Worm (Caenorhabditis elegans) whole organism, L4/young adult: ENCODE results near the gene T16G1.18.

Experiments
- W03F9.2 ChIP-seq: fragments of 150-350 bp; optimal IDR thresholded peaks from 2 replicates; lab custom pipeline; 2014; ENCODE audit warnings: missing biosample characterization, missing genetic modification characterization
- dao-5 ChIP-seq: sonication (generic microtip); optimal IDR thresholded peaks from 2 replicates; lab custom pipeline; 2016; ENCODE audit warnings: missing genotype, missing genetic modification characterization, moderate library complexity, missing compliant biosample characterization
- him-1 ChIP-seq: sonication (generic microtip); optimal IDR thresholded peaks from 2 replicates; lab custom pipeline; 2016; ENCODE audit warnings: missing genotype, missing genetic modification reagents, missing genetic modification characterization, missing compliant biosample characterization

The T16G1.18 gene

ce11 chrV:12968555-12968954 is 17.5 kb downstream of the T16G1.18 start, which contains the start of gene lin-46:
lin-46 (plus strand) TSS chrV:12968855.
- TF ChIP-seq him-1 (no peak), dao-5 (tag; lab: Kevin White, UChicago) (no peak), W03F9.2 (tag; lab: Kevin White, UChicago) (no peak)

- TF ChIP-seq W03F9.2 (tag; lab: Kevin White, UChicago), result peak; percentile 29
- TF ChIP-seq dao-5 (tag; lab: Kevin White, UChicago), result no peak
Observed at ce11 chrV:12970575-12971160, 19.6 kb downstream of the T16G1.18 start, which contains the start of gene pnn-1. pnn-1 (plus strand) TSS chrV:12971110.

ce11 chrV:12974047-12974446 is 22.9 kb downstream of the T16G1.18 start:
- TF ChIP-seq him-1 (no peak), dao-5 (tag; lab: Kevin White, UChicago) (no peak), W03F9.2 (tag; lab: Kevin White, UChicago) (no peak)

DNA sequence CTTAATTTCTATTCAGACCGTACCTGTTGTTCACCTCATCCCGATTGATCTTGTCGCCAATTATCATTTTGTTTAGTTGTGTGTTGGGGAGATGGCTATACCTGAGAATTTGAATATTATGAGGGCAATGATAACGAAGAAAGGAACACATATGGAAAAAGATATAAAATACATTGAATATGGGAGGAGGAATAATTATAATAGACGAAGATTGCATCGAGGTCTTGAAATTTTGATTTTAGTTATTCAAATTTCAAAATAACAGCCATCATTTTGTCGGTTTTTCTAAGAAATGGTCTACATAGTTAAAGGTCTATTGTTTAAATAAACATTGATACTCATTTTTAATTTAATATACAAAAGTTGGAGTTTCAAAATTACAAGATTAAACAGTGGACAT is 36.0 kb downstream of the T16G1.18 start, which contains the start of gene shw-3:
Gene shw-3, minus strand, starts transcription at position 101 of the 400 bp plus-strand sequence.
- TF ChIP-seq W03F9.2 (tag; lab: Kevin White, UChicago) (no peak), dao-5 (tag; lab: Kevin White, UChicago) (no peak), him-1 (no peak)

DNA sequence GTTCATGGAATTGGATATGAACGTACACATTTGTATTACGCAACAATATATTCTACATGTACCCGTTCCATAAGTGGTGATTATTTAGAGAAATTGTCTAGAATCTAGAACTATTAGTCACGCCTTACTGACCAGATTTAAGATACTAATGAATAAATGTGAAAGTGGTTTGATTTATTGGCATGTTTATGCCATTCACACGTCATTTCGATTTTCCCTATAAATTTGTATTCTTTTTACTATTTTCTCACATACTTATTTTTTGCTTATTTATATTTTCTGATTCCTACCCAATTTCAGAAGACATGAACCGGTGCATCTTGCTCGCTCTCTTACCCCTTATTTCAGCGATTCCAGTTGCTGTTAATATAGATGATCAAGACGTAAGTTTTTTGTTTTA is 37.2 kb downstream of the T16G1.18 start, which contains the start of gene F15B9.8:
Gene F15B9.8, plus strand, starts transcription at position 301 of the 400 bp plus-strand sequence.
- TF ChIP-seq him-1 (no peak), dao-5 (tag; lab: Kevin White, UChicago) (no peak), W03F9.2 (tag; lab: Kevin White, UChicago) (no peak)

DNA sequence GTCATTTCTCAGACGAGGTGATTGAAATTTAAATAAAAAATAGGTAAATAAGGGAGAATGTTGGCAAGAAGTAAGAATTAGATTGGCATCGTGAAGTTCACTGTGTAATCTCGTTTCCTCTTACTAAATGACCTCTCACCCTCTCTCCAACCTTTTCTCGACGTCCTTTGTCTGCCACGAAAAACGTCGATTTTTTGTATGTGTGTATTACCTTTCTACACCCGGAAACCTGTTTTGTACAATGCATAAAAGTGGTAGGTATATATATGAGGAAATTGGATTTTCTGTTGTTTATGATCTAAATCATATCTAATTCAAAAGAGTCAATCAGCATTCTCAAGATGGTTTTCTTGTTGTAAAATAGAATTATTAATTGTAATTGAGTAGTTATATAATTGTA is 41.8 kb downstream of the T16G1.18 start, which contains the start of the genes F15B9.11 and dsl-7:
Gene F15B9.11, minus strand, starts transcription at position 5 of the 400 bp plus-strand sequence.
Gene dsl-7, plus strand, starts transcription at position 260 of the 400 bp plus-strand sequence.
- TF ChIP-seq him-1 (no peak), dao-5 (tag; lab: Kevin White, UChicago) (no peak)

DNA sequence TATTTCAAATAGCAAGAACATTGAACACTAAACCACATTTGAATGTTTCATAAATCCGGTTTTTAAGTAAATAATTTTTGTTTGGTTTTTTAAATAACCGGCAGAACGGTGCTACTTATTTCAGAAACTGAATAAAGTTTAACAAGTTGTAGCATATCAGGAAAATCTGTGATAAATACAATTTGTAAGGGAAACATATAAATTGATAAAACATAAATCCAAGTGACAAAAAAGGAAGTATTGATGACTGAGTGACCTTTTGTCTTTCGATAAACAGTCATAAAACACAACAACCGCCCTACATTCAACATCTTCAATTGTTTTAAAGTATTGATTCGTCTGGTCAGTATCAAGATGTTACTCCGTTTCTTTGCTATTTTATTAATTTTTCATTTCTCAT is 44.2 kb downstream of the T16G1.18 start, which contains the start of gene far-5:
Gene far-5, plus strand, starts transcription at position 301 of the 400 bp plus-strand sequence.
- TF ChIP-seq dao-5 (tag; lab: Kevin White, UChicago) (no peak), him-1 (no peak), W03F9.2 (tag; lab: Kevin White, UChicago) (no peak)

DNA sequence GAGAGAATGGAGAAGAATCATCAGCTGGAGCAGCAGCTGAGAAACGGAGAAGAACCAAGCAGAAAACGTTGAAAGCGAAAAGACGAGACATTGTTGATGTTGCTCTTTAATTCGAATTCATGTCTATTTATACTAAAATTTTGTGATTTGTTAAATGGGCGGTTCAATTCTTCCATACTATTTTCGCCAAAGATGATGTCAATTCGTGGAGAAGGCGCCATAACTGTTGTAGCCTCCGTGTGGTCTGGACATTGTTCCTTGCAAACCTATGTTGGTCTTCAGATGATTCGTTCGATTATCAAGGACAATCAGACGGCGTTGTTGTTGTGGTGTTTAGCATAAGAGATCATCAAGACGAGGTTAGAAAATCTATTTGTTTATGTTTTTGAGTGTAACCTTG is 46.3 kb downstream of the T16G1.18 start, which contains the start of gene far-3:
Gene far-3, minus strand, starts transcription at position 101 of the 400 bp plus-strand sequence.
- TF ChIP-seq dao-5 (tag; lab: Kevin White, UChicago), result no peak
- no peak for TF ChIP-seq him-1
- TF ChIP-seq W03F9.2 (tag; lab: Kevin White, UChicago), result no peak

- no peak for TF ChIP-seq W03F9.2 (tag; lab: Kevin White, UChicago)
- TF ChIP-seq him-1, result no peak
- TF ChIP-seq dao-5 (tag; lab: Kevin White, UChicago), result no peak
Observed at ce11 chrV:12999559-12999958, 48.5 kb downstream of the T16G1.18 start, which contains the start of gene far-4. far-4 (minus strand) TSS chrV:12999659.

DNA sequence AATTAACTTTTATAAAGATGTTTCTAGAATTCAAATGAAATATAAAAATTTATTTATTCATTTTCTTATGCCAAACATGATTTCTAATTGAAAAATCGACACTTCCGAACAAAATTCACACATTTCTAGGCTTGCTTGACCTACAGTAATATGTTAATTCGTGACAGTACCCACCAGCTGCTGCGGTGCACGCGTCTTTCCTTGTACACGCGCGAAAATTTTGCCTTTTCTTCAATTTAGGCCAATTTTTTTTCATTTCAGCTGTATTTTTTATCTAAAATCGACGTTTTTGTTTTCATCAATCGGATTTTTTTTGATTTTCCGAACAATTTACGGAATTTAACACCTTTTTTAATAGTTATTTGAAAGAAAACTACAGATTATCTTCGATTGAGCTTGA is 49.0 kb downstream of the T16G1.18 start:
- no peak for TF ChIP-seq him-1
- TF ChIP-seq dao-5 (tag; lab: Kevin White, UChicago), result no peak
- TF ChIP-seq W03F9.2 (tag; lab: Kevin White, UChicago), result no peak
